Fruit fly (Drosophila melanogaster): ENCODE data around the gene Kul.

Gene Kul

dm6 chr3R:29689833-29690538 is 35.6 kb upstream of the Kul start:
- TF ChIP-seq CG34367 (tag; optimal IDR thresholded peaks at IDR 0.05) (no peak), CG12605 (GFP tag; IDR thresholded peaks at IDR 0.05) (no peak), CG15710 (tag; optimal IDR thresholded peaks at IDR 0.05) (no peak), Ets98B (GFP tag; IDR thresholded peaks at IDR 0.05) (no peak), gl (tag; optimal IDR thresholded peaks at IDR 0.05) (no peak), CG10348 (GFP tag; IDR thresholded peaks at IDR 0.05) (no peak), EcR (GFP tag; optimal IDR thresholded peaks at IDR 0.05) (no peak), Pif1B (GFP tag; optimal IDR thresholded peaks at IDR 0.05) (no peak), CG9948 (tag; optimal IDR thresholded peaks at IDR 0.05) (peak; percentile 8), CG8159 (tag; optimal IDR thresholded peaks at IDR 0.05) (peak; percentile 46), CG4496 (GFP tag; IDR thresholded peaks at IDR 0.05) (0 out of 3 replicates have a peak, but pooled peaks have one; percentile 21), Snoo (tag; optimal IDR thresholded peaks at IDR 0.05) (no peak), fd96Ca (GFP tag; IDR thresholded peaks at IDR 0.05) (0 out of 3 replicates have a peak, but pooled peaks have one; percentile 28), CG17806 (tag; optimal IDR thresholded peaks at IDR 0.05) (no peak), CG32121 (GFP tag; IDR thresholded peaks at IDR 0.05) (no peak), Pif1A (GFP tag; optimal IDR thresholded peaks at IDR 0.05) (no peak), D1 (tag; optimal IDR thresholded peaks at IDR 0.05) (no peak), rn (GFP tag; IDR thresholded peaks at IDR 0.05) (no peak), CG13204 (GFP tag; optimal IDR thresholded peaks at IDR 0.05) (no peak), CG14655 (GFP tag; optimal IDR thresholded peaks at IDR 0.05) (peak; percentile 11), CG8301 (tag; optimal IDR thresholded peaks at IDR 0.05) (no peak)

- no peak for TF ChIP-seq CG4496 (GFP tag; IDR thresholded peaks at IDR 0.05)
- peak; percentile 57 for TF ChIP-seq CG9948 (tag; optimal IDR thresholded peaks at IDR 0.05)
- peak; percentile 60 for TF ChIP-seq CG17806 (tag; optimal IDR thresholded peaks at IDR 0.05)
- peak; percentile 29 for TF ChIP-seq Ets98B (GFP tag; IDR thresholded peaks at IDR 0.05)
- peak; percentile 40 for TF ChIP-seq CG8301 (tag; optimal IDR thresholded peaks at IDR 0.05)
- peak; percentile 54 for TF ChIP-seq Pif1A (GFP tag; optimal IDR thresholded peaks at IDR 0.05)
- TF ChIP-seq CG8159 (tag; optimal IDR thresholded peaks at IDR 0.05): peak; percentile 77
- TF ChIP-seq CG13204 (GFP tag; optimal IDR thresholded peaks at IDR 0.05): no peak
- TF ChIP-seq Pif1B (GFP tag; optimal IDR thresholded peaks at IDR 0.05): peak; percentile 1
- TF ChIP-seq CG32121 (GFP tag; IDR thresholded peaks at IDR 0.05): no peak
- no peak for TF ChIP-seq EcR (GFP tag; optimal IDR thresholded peaks at IDR 0.05)
- TF ChIP-seq CG15710 (tag; optimal IDR thresholded peaks at IDR 0.05): peak; percentile 62
- peak; percentile 57 for TF ChIP-seq CG34367 (tag; optimal IDR thresholded peaks at IDR 0.05)
- TF ChIP-seq rn (GFP tag; IDR thresholded peaks at IDR 0.05): no peak
- no peak for TF ChIP-seq Snoo (tag; optimal IDR thresholded peaks at IDR 0.05)
- TF ChIP-seq gl (tag; optimal IDR thresholded peaks at IDR 0.05): no peak
- peak; percentile 49 for TF ChIP-seq CG14655 (GFP tag; optimal IDR thresholded peaks at IDR 0.05)
- TF ChIP-seq CG12605 (GFP tag; IDR thresholded peaks at IDR 0.05): no peak
- no peak for TF ChIP-seq D1 (tag; optimal IDR thresholded peaks at IDR 0.05)
- TF ChIP-seq fd96Ca (GFP tag; IDR thresholded peaks at IDR 0.05): no peak
- no peak for TF ChIP-seq CG10348 (GFP tag; IDR thresholded peaks at IDR 0.05)
These were observed 35.1 kb upstream of the Kul start for dm6 chr3R:29690539-29690852.

- TF ChIP-seq CG32121 (GFP tag; IDR thresholded peaks at IDR 0.05): no peak
- peak; percentile 47; the same call in 1 of the 3 replicates for TF ChIP-seq CG4496 (GFP tag; IDR thresholded peaks at IDR 0.05)
- no peak for TF ChIP-seq CG9948 (tag; optimal IDR thresholded peaks at IDR 0.05)
- peak; percentile 10; the same call in 1 of the 3 replicates for TF ChIP-seq fd96Ca (GFP tag; IDR thresholded peaks at IDR 0.05)
- TF ChIP-seq CG34367 (tag; optimal IDR thresholded peaks at IDR 0.05): no peak
- no peak for TF ChIP-seq CG8159 (tag; optimal IDR thresholded peaks at IDR 0.05)
- TF ChIP-seq EcR (GFP tag; optimal IDR thresholded peaks at IDR 0.05): no peak
- TF ChIP-seq gl (tag; optimal IDR thresholded peaks at IDR 0.05): no peak
These were observed 34.6 kb upstream of the Kul start for dm6 chr3R:29690960-29691527.

- TF ChIP-seq gl (tag; optimal IDR thresholded peaks at IDR 0.05): no peak
- no peak for TF ChIP-seq CG17806 (tag; optimal IDR thresholded peaks at IDR 0.05)
- no peak for TF ChIP-seq CG4496 (GFP tag; IDR thresholded peaks at IDR 0.05)
- TF ChIP-seq D1 (tag; optimal IDR thresholded peaks at IDR 0.05): no peak
- no peak for TF ChIP-seq CG8301 (tag; optimal IDR thresholded peaks at IDR 0.05)
- TF ChIP-seq CG13204 (GFP tag; optimal IDR thresholded peaks at IDR 0.05): no peak
- TF ChIP-seq fd96Ca (GFP tag; IDR thresholded peaks at IDR 0.05): no peak
- no peak for TF ChIP-seq CG14655 (GFP tag; optimal IDR thresholded peaks at IDR 0.05)
- TF ChIP-seq Pif1B (GFP tag; optimal IDR thresholded peaks at IDR 0.05): no peak
- no peak for TF ChIP-seq CG34367 (tag; optimal IDR thresholded peaks at IDR 0.05)
- TF ChIP-seq CG8159 (tag; optimal IDR thresholded peaks at IDR 0.05): no peak
- TF ChIP-seq rn (GFP tag; IDR thresholded peaks at IDR 0.05): no peak
- no peak for TF ChIP-seq CG12605 (GFP tag; IDR thresholded peaks at IDR 0.05)
- no peak for TF ChIP-seq EcR (GFP tag; optimal IDR thresholded peaks at IDR 0.05)
- no peak for TF ChIP-seq CG9948 (tag; optimal IDR thresholded peaks at IDR 0.05)
- TF ChIP-seq CG10348 (GFP tag; IDR thresholded peaks at IDR 0.05): no peak
- TF ChIP-seq CG15710 (tag; optimal IDR thresholded peaks at IDR 0.05): no peak
- no peak for TF ChIP-seq Snoo (tag; optimal IDR thresholded peaks at IDR 0.05)
- TF ChIP-seq CG32121 (GFP tag; IDR thresholded peaks at IDR 0.05): no peak
- no peak for TF ChIP-seq Ets98B (GFP tag; IDR thresholded peaks at IDR 0.05)
These were observed 33.5 kb upstream of the Kul start, which contains the start of gene dmrt99B for dm6 chr3R:29692009-29692641. Gene dmrt99B, plus strand, starts transcription at chr3R:29692591.

dm6 chr3R:29695744-29696143 is 29.9 kb upstream of the Kul start:
- TF ChIP-seq rn (GFP tag; IDR thresholded peaks at IDR 0.05): no peak
- no peak for TF ChIP-seq Snoo (tag; optimal IDR thresholded peaks at IDR 0.05)
- no peak for TF ChIP-seq gl (tag; optimal IDR thresholded peaks at IDR 0.05)
- no peak for TF ChIP-seq CG13204 (GFP tag; optimal IDR thresholded peaks at IDR 0.05)
- TF ChIP-seq CG17806 (tag; optimal IDR thresholded peaks at IDR 0.05): no peak
- no peak for TF ChIP-seq CG9948 (tag; optimal IDR thresholded peaks at IDR 0.05)
- no peak for TF ChIP-seq CG32121 (GFP tag; IDR thresholded peaks at IDR 0.05)
- no peak for TF ChIP-seq Ets98B (GFP tag; IDR thresholded peaks at IDR 0.05)
- TF ChIP-seq CG4496 (GFP tag; IDR thresholded peaks at IDR 0.05): no peak
- no peak for TF ChIP-seq CG10348 (GFP tag; IDR thresholded peaks at IDR 0.05)
- TF ChIP-seq CG15710 (tag; optimal IDR thresholded peaks at IDR 0.05): no peak
- TF ChIP-seq EcR (GFP tag; optimal IDR thresholded peaks at IDR 0.05): no peak

All from whole organism, pupa.